Fruit fly (Drosophila melanogaster): ENCODE results near the gene Krn.

DNA sequence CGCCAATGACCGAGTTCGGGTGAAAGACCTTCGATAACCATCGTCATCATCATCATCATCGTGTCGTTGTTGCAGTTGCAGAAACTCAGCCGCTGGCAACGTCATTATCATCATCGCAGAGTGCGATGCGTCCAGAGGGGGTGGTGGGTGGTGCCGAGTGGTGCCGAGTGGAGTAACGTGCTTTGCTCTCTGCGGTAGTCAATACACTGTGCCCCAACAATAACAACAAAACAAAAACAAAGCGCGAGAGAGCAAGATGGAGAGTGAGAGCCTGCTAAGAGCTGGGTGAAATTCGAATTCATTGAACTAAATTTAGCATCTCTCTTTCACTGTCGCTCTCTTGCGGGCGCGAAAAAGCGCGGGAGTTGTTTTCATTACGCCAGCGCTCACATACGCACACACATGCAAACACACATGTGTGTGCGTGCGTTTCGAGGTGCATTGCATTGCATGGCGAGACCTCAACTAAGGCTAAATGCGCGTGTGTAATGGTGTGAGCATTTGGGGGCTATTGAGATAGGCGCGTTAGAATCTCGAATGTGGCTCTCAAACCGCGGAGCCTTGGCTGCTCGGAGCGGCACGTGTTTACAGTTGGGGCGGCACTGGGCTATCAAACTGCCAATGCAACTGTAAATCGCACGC is 42.1 kb downstream of the Krn start:
- no peak for TF ChIP-seq h (optimal IDR thresholded peaks at IDR 0.05)
- no peak for TF ChIP-seq psq (optimal IDR thresholded peaks at IDR 0.05)
- TF ChIP-seq insv (optimal IDR thresholded peaks at IDR 0.05) = no peak
